Fruit fly (Drosophila melanogaster): Measurements from ENCODE around the gene Wnt5.

The Wnt5 gene

dm6 chrX:18540268-18540667, 35.1 kb upstream of the Wnt5 start:
- TF ChIP-seq Ets98B (GFP tag; IDR thresholded peaks at IDR 0.05) (no peak), CG32121 (GFP tag; IDR thresholded peaks at IDR 0.05) (no peak), Pif1B (GFP tag; optimal IDR thresholded peaks at IDR 0.05) (peak; percentile 51), D1 (tag; optimal IDR thresholded peaks at IDR 0.05) (no peak), CG17806 (tag; optimal IDR thresholded peaks at IDR 0.05) (peak; percentile 56), Snoo (tag; optimal IDR thresholded peaks at IDR 0.05) (peak; percentile 58), fd96Ca (GFP tag; IDR thresholded peaks at IDR 0.05) (no peak), EcR (GFP tag; optimal IDR thresholded peaks at IDR 0.05) (no peak), CG4496 (GFP tag; IDR thresholded peaks at IDR 0.05) (peak; percentile 45; the same call in 1 of the 3 replicates), gl (tag; optimal IDR thresholded peaks at IDR 0.05) (no peak), CG8159 (tag; optimal IDR thresholded peaks at IDR 0.05) (peak; percentile 78), CG9948 (tag; optimal IDR thresholded peaks at IDR 0.05) (peak; percentile 73), CG14655 (GFP tag; optimal IDR thresholded peaks at IDR 0.05) (peak; percentile 61), CG34367 (tag; optimal IDR thresholded peaks at IDR 0.05) (peak; percentile 51), CG12605 (GFP tag; IDR thresholded peaks at IDR 0.05) (0 out of 2 replicates have a peak, but pooled peaks have one; percentile 28), CG15710 (tag; optimal IDR thresholded peaks at IDR 0.05) (peak; percentile 57), Pif1A (GFP tag; optimal IDR thresholded peaks at IDR 0.05) (peak; percentile 14), CG13204 (GFP tag; optimal IDR thresholded peaks at IDR 0.05) (peak; percentile 7), CG8301 (tag; optimal IDR thresholded peaks at IDR 0.05) (peak; percentile 31), rn (GFP tag; IDR thresholded peaks at IDR 0.05) (no peak), CG10348 (GFP tag; IDR thresholded peaks at IDR 0.05) (no peak)

dm6 chrX:18538204-18538864, 33.1 kb upstream of the Wnt5 start:
- TF ChIP-seq CG8301 (tag; optimal IDR thresholded peaks at IDR 0.05) (peak; percentile 55), CG15710 (tag; optimal IDR thresholded peaks at IDR 0.05) (peak; percentile 67), CG13204 (GFP tag; optimal IDR thresholded peaks at IDR 0.05) (peak; percentile 40), Ets98B (GFP tag; IDR thresholded peaks at IDR 0.05) (no peak), rn (GFP tag; IDR thresholded peaks at IDR 0.05) (no peak), Snoo (tag; optimal IDR thresholded peaks at IDR 0.05) (peak; percentile 36), Pif1A (GFP tag; optimal IDR thresholded peaks at IDR 0.05) (peak; percentile 70), CG8159 (tag; optimal IDR thresholded peaks at IDR 0.05) (peak; percentile 71), gl (tag; optimal IDR thresholded peaks at IDR 0.05) (peak; percentile 36), CG12605 (GFP tag; IDR thresholded peaks at IDR 0.05) (no peak), Pif1B (GFP tag; optimal IDR thresholded peaks at IDR 0.05) (peak; percentile 66), CG32121 (GFP tag; IDR thresholded peaks at IDR 0.05) (0 out of 2 replicates have a peak, but pooled peaks have one; percentile 10), CG14655 (GFP tag; optimal IDR thresholded peaks at IDR 0.05) (peak; percentile 61), CG9948 (tag; optimal IDR thresholded peaks at IDR 0.05) (peak; percentile 57), EcR (GFP tag; optimal IDR thresholded peaks at IDR 0.05) (no peak), fd96Ca (GFP tag; IDR thresholded peaks at IDR 0.05) (peak; percentile 71), CG34367 (tag; optimal IDR thresholded peaks at IDR 0.05) (peak; percentile 62), CG4496 (GFP tag; IDR thresholded peaks at IDR 0.05) (peak; percentile 36; the same call in 1 of the 3 replicates), D1 (tag; optimal IDR thresholded peaks at IDR 0.05) (no peak), CG17806 (tag; optimal IDR thresholded peaks at IDR 0.05) (peak; percentile 69), CG10348 (GFP tag; IDR thresholded peaks at IDR 0.05) (no peak)

- TF ChIP-seq CG9948 (tag; optimal IDR thresholded peaks at IDR 0.05) (peak; percentile 51), CG8301 (tag; optimal IDR thresholded peaks at IDR 0.05) (peak; percentile 1), CG17806 (tag; optimal IDR thresholded peaks at IDR 0.05) (peak; percentile 24), rn (GFP tag; IDR thresholded peaks at IDR 0.05) (no peak), CG15710 (tag; optimal IDR thresholded peaks at IDR 0.05) (peak; percentile 59), CG34367 (tag; optimal IDR thresholded peaks at IDR 0.05) (peak; percentile 56), CG8159 (tag; optimal IDR thresholded peaks at IDR 0.05) (peak; percentile 67), CG13204 (GFP tag; optimal IDR thresholded peaks at IDR 0.05) (peak; percentile 78), Pif1A (GFP tag; optimal IDR thresholded peaks at IDR 0.05) (no peak), CG10348 (GFP tag; IDR thresholded peaks at IDR 0.05) (no peak), D1 (tag; optimal IDR thresholded peaks at IDR 0.05) (no peak), fd96Ca (GFP tag; IDR thresholded peaks at IDR 0.05) (no peak), CG4496 (GFP tag; IDR thresholded peaks at IDR 0.05) (no peak), CG14655 (GFP tag; optimal IDR thresholded peaks at IDR 0.05) (peak; percentile 18), gl (tag; optimal IDR thresholded peaks at IDR 0.05) (no peak), CG12605 (GFP tag; IDR thresholded peaks at IDR 0.05) (no peak), Ets98B (GFP tag; IDR thresholded peaks at IDR 0.05) (no peak), Pif1B (GFP tag; optimal IDR thresholded peaks at IDR 0.05) (no peak), CG32121 (GFP tag; IDR thresholded peaks at IDR 0.05) (no peak), Snoo (tag; optimal IDR thresholded peaks at IDR 0.05) (no peak), EcR (GFP tag; optimal IDR thresholded peaks at IDR 0.05) (no peak)
These were observed 32.0 kb upstream of the Wnt5 start for dm6 chrX:18537066-18537759.

dm6 chrX:18534393-18534792, 29.2 kb upstream of the Wnt5 start:
- TF ChIP-seq CG15710 (tag; optimal IDR thresholded peaks at IDR 0.05) (no peak), Ets98B (GFP tag; IDR thresholded peaks at IDR 0.05) (peak; percentile 26; the same call in 1 of the 2 replicates), CG13204 (GFP tag; optimal IDR thresholded peaks at IDR 0.05) (peak; percentile 57), EcR (GFP tag; optimal IDR thresholded peaks at IDR 0.05) (peak; percentile 2), fd96Ca (GFP tag; IDR thresholded peaks at IDR 0.05) (peak; percentile 51; the same call in 1 of the 3 replicates), CG8159 (tag; optimal IDR thresholded peaks at IDR 0.05) (no peak), CG12605 (GFP tag; IDR thresholded peaks at IDR 0.05) (peak; percentile 44), CG4496 (GFP tag; IDR thresholded peaks at IDR 0.05) (0 out of 3 replicates have a peak, but pooled peaks have one; percentile 48), CG32121 (GFP tag; IDR thresholded peaks at IDR 0.05) (peak; percentile 31; the same call in 1 of the 2 replicates), Pif1A (GFP tag; optimal IDR thresholded peaks at IDR 0.05) (no peak)
